Worm (Caenorhabditis elegans): Measurements from ENCODE around the gene F42A6.5.

The F42A6.5 gene

DNA sequence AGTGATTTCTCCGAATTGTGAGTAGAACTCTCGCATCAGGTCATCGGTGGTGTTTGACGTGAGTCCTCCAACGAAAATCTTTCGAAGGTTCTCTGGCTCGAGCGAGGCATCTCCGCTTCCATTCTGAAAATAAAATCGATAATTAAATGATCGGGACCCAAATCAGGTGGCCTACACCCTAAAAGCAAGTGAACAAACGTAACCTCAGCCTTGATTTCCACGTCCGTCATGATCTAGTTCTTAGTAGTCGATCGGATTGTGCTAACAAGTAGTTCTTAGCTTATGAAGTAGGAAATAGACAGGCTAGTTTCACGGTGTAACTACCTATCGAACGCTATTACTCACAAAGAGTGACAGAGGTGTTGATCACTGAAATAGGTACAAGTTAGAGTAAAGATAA, 6.5 kb upstream of the F42A6.5 start (continued):
- TF ChIP-seq ceh-58 (GFP tag; IDR thresholded peaks at IDR 0.05) (0 out of 2 replicates have a peak, but pooled peaks have one; percentile 69), aptf-2 (GFP tag; conservative IDR thresholded peaks at IDR 0.05) (no peak), F55B11.4 (tag; optimal IDR thresholded peaks at IDR 0.05; ENCODE audit: borderline replicate concordance, insufficient read depth) (no peak), hsf-1 (GFP tag; IDR thresholded peaks at IDR 0.05) (peak; percentile 61), B0261.1 (tag; optimal IDR thresholded peaks at IDR 0.05) (no peak), mes-4 (tag; optimal IDR thresholded peaks at IDR 0.05) (no peak), ztf-22 (GFP tag; optimal IDR thresholded peaks at IDR 0.05) (no peak), ztf-3 (GFP tag; optimal IDR thresholded peaks at IDR 0.05) (no peak), madf-3 (GFP tag; IDR thresholded peaks at IDR 0.05) (peak; percentile 81), zim-3 (tag; optimal IDR thresholded peaks at IDR 0.05) (no peak), athp-1 (tag; optimal IDR thresholded peaks at IDR 0.05) (no peak), tlf-1 (GFP tag; optimal IDR thresholded peaks at IDR 0.05) (no peak), gei-17 (GFP tag; optimal IDR thresholded peaks at IDR 0.05) (no peak), ztf-28 (GFP tag; IDR thresholded peaks at IDR 0.05) (no peak), Y95B8A.8 (GFP tag; IDR thresholded peaks at IDR 0.05) (0 out of 2 replicates have a peak, but pooled peaks have one; percentile 29), T26A5.8 (tag; optimal IDR thresholded peaks at IDR 0.05) (no peak), ceh-27 (GFP tag; optimal IDR thresholded peaks at IDR 0.05) (no peak), ets-4 (GFP tag; optimal IDR thresholded peaks at IDR 0.05) (no peak), chd-7 (tag; optimal IDR thresholded peaks at IDR 0.05) (no peak), bed-2 (GFP tag; IDR thresholded peaks at IDR 0.05) (no peak), repo-1 (tag; optimal IDR thresholded peaks at IDR 0.05) (no peak), hmg-20 (GFP tag; IDR thresholded peaks at IDR 0.05) (no peak), ztf-26 (tag; optimal IDR thresholded peaks at IDR 0.05) (no peak), Y53G8AR.9 (GFP tag; conservative IDR thresholded peaks at IDR 0.05) (0 out of 2 replicates have a peak, but pooled peaks have one; percentile 48), unc-130 (GFP tag; optimal IDR thresholded peaks at IDR 0.05) (no peak), xnd-1 (tag; optimal IDR thresholded peaks at IDR 0.05) (no peak), fkh-3 (tag; optimal IDR thresholded peaks at IDR 0.05) (no peak), rec-8 (tag; optimal IDR thresholded peaks at IDR 0.05) (no peak), snpc-3.4 (tag; optimal IDR thresholded peaks at IDR 0.05) (no peak), die-1 (tag; optimal IDR thresholded peaks at IDR 0.05) (no peak), mel-28 (tag; optimal IDR thresholded peaks at IDR 0.05; ENCODE audit: borderline replicate concordance) (no peak), attf-3 (GFP tag; conservative IDR thresholded peaks at IDR 0.05) (no peak), ama-1 (optimal IDR thresholded peaks at IDR 0.05) (peak; percentile 47), ama-1 (GFP tag; optimal IDR thresholded peaks at IDR 0.05) (no peak), lin-35 (GFP tag; optimal IDR thresholded peaks at IDR 0.05) (no peak), nhr-90 (tag; optimal IDR thresholded peaks at IDR 0.05) (no peak), him-1 (tag; optimal IDR thresholded peaks at IDR 0.05) (no peak), pbrm-1 (GFP tag; IDR thresholded peaks at IDR 0.05) (peak; percentile 36; the same call in 1 of the 2 replicates), unc-62 (GFP tag; optimal IDR thresholded peaks at IDR 0.05) (no peak), mcd-1 (GFP tag; IDR thresholded peaks at IDR 0.05) (no peak; the same call in 1 of the 2 replicates), F37B4.10 (GFP tag; IDR thresholded peaks at IDR 0.05) (no peak)

ce11 chrIV:3337275-3337674, 5.6 kb upstream of the F42A6.5 start:
- peak; percentile 34 for TF ChIP-seq akir-1 (GFP tag; optimal IDR thresholded peaks at IDR 0.05)
- peak; percentile 32; the same call in 1 of the 2 replicates for TF ChIP-seq K11D2.4 (GFP tag; IDR thresholded peaks at IDR 0.05)
- TF ChIP-seq Y56A3A.18 (GFP tag; IDR thresholded peaks at IDR 0.05) = no peak
- TF ChIP-seq tbx-9 (tag; optimal IDR thresholded peaks at IDR 0.05; ENCODE audit: borderline replicate concordance) = no peak
- 0 out of 2 replicates have a peak, but pooled peaks have one; percentile 10 for TF ChIP-seq Y53G8AR.9 (GFP tag; conservative IDR thresholded peaks at IDR 0.05)
- no peak for TF ChIP-seq chd-7 (tag; optimal IDR thresholded peaks at IDR 0.05)
- no peak for TF ChIP-seq nhr-80 (tag; optimal IDR thresholded peaks at IDR 0.05)
- no peak for TF ChIP-seq F55B11.4 (tag; optimal IDR thresholded peaks at IDR 0.05; ENCODE audit: borderline replicate concordance, insufficient read depth)
- TF ChIP-seq ceh-100 (GFP tag; IDR thresholded peaks at IDR 0.05) = no peak
- TF ChIP-seq B0035.1 (tag; optimal IDR thresholded peaks at IDR 0.05) = no peak
- peak; percentile 42 for TF ChIP-seq somi-1 (GFP tag; optimal IDR thresholded peaks at IDR 0.05)
- no peak for TF ChIP-seq bed-2 (GFP tag; IDR thresholded peaks at IDR 0.05)
- TF ChIP-seq pha-4 (tag; optimal IDR thresholded peaks at IDR 0.05) = no peak
- no peak for TF ChIP-seq mes-4 (tag; optimal IDR thresholded peaks at IDR 0.05)
- peak; percentile 8; the same call in 1 of the 2 replicates for TF ChIP-seq attf-6 (GFP tag; IDR thresholded peaks at IDR 0.05)

All from whole organism, young adult.